Worm (Caenorhabditis elegans) whole organism, midembryonic: ENCODE measurements around the gene hgap-2.

ENCODE experiments used
- cog-1 ChIP-seq: sonication (generic microtip); optimal IDR thresholded peaks from 2 replicates; lab custom pipeline; 2016; ENCODE audit warnings: missing genetic modification characterization, missing compliant biosample characterization
- flt-1 ChIP-seq: fragments of 200-800 bp; sonication (Bioruptor generic); IDR thresholded peaks from 2 replicates; pipeline ENCODE4 v1.3.6; 2022; ENCODE audit warnings: missing genetic modification characterization, missing compliant biosample characterization
- ref-1 ChIP-seq: fragments of 200-800 bp; sonication (Bioruptor generic); conservative IDR thresholded peaks from 2 replicates; pipeline ENCODE4 v1.3.6; 2022; ENCODE audit warnings: missing genetic modification reagents, missing genetic modification characterization, missing compliant biosample characterization
- ztf-23 ChIP-seq: fragments of 200-800 bp; sonication (Bioruptor generic); IDR thresholded peaks from 2 replicates; pipeline ENCODE4 v1.3.6; 2022; ENCODE audit warnings: missing genetic modification reagents, missing genetic modification characterization, missing compliant biosample characterization
- ztf-29 ChIP-seq: fragments of 200-800 bp; sonication (Bioruptor generic); IDR thresholded peaks from 2 replicates; pipeline ENCODE4 v1.3.6; 2022; ENCODE audit warnings: missing genetic modification reagents, missing genetic modification characterization, missing compliant biosample characterization

ce11 chrII:8721955-8722524 lies 37.3 kb upstream of the hgap-2 start, which contains the start of gene trcs-2:
- TF ChIP-seq flt-1 (GFP tag; lab: Robert Waterston, UW) (no peak), ztf-29 (GFP tag; lab: Robert Waterston, UW) (no peak), ztf-23 (GFP tag; lab: Robert Waterston, UW) (no peak), cog-1 (no peak), ref-1 (GFP tag; lab: Robert Waterston, UW) (no peak)
